Fruit fly (Drosophila melanogaster) whole organism, pupa: ENCODE results near the gene CG31659.

Experiments
- CG10348 ChIP-seq: fragments of 200-800 bp; sonication (Bioruptor generic); IDR thresholded peaks from 2 replicates; pipeline ENCODE4 v1.3.6; 2022; ENCODE audit warnings: missing biosample characterization, missing genetic modification characterization
- CG12605 ChIP-seq: fragments of 200-800 bp; sonication (Bioruptor generic); IDR thresholded peaks from 2 replicates; pipeline ENCODE4 v1.3.6; 2022; ENCODE audit warnings: missing biosample characterization, missing genetic modification characterization
- CG14655 ChIP-seq: fragments of 200-800 bp; sonication (Bioruptor generic); optimal IDR thresholded peaks from 3 replicates; lab custom pipeline; 2017; ENCODE audit warnings: mild to moderate bottlenecking, missing biosample characterization, missing genetic modification reagents, missing genetic modification characterization
- CG15710 ChIP-seq: fragments of 200-800 bp; sonication (Bioruptor generic); optimal IDR thresholded peaks from 2 replicates; lab custom pipeline; 2018; ENCODE audit warnings: missing biosample characterization, mild to moderate bottlenecking, missing genetic modification characterization, moderate library complexity
- CG17806 ChIP-seq: fragments of 200-800 bp; sonication (Bioruptor generic); optimal IDR thresholded peaks from 2 replicates; lab custom pipeline; 2018; ENCODE audit warnings: missing biosample characterization, mild to moderate bottlenecking, missing genetic modification characterization, moderate library complexity
- CG32121 ChIP-seq: fragments of 200-800 bp; sonication (Bioruptor generic); IDR thresholded peaks from 2 replicates; pipeline ENCODE4 v1.3.6; 2022; ENCODE audit warnings: missing biosample characterization, missing genetic modification characterization
- CG34367 ChIP-seq: fragments of 200-800 bp; sonication (Bioruptor generic); optimal IDR thresholded peaks from 2 replicates; lab custom pipeline; 2018; ENCODE audit warnings: missing biosample characterization, mild to moderate bottlenecking, missing genetic modification characterization
- CG4496 ChIP-seq: fragments of 200-800 bp; sonication (Bioruptor generic); IDR thresholded peaks from 3 replicates; pipeline ENCODE4 v1.3.6; 2022; ENCODE audit warnings: missing biosample characterization, missing genetic modification characterization
- CG8159 ChIP-seq: fragments of 200-800 bp; sonication (Bioruptor generic); optimal IDR thresholded peaks from 3 replicates; lab custom pipeline; 2018; ENCODE audit warnings: missing biosample characterization, mild to moderate bottlenecking, missing genetic modification characterization, moderate library complexity
- CG8301 ChIP-seq: fragments of 200-800 bp; sonication (Bioruptor generic); optimal IDR thresholded peaks from 2 replicates; lab custom pipeline; 2018; ENCODE audit warnings: missing biosample characterization, mild to moderate bottlenecking, missing genetic modification characterization
- CG9948 ChIP-seq: fragments of 200-800 bp; sonication (Bioruptor generic); optimal IDR thresholded peaks from 2 replicates; lab custom pipeline; 2018; ENCODE audit warnings: missing biosample characterization, mild to moderate bottlenecking, missing genetic modification characterization, moderate library complexity
- D1 ChIP-seq: fragments of 200-800 bp; sonication (Bioruptor generic); optimal IDR thresholded peaks from 2 replicates; lab custom pipeline; 2018; ENCODE audit warnings: missing biosample characterization, mild to moderate bottlenecking, missing genetic modification characterization, moderate library complexity
- Ets98B ChIP-seq: fragments of 200-800 bp; sonication (Bioruptor generic); IDR thresholded peaks from 2 replicates; pipeline ENCODE4 v1.3.6; 2022; ENCODE audit warnings: missing biosample characterization, missing genetic modification characterization
- Pif1A ChIP-seq: fragments of 200-800 bp; sonication (Bioruptor generic); optimal IDR thresholded peaks from 3 replicates; lab custom pipeline; 2016; ENCODE audit warnings: missing biosample characterization, missing genetic modification characterization
- Pif1B ChIP-seq: fragments of 200-800 bp; sonication (Bioruptor generic); optimal IDR thresholded peaks from 3 replicates; lab custom pipeline; 2016; ENCODE audit warnings: missing biosample characterization, missing genetic modification characterization
- Snoo ChIP-seq: fragments of 200-800 bp; sonication (Bioruptor generic); optimal IDR thresholded peaks from 3 replicates; lab custom pipeline; 2017; ENCODE audit warnings: missing biosample characterization, mild to moderate bottlenecking, missing genetic modification characterization, inconsistent platforms
- fd96Ca ChIP-seq: fragments of 200-800 bp; sonication (Bioruptor generic); IDR thresholded peaks from 3 replicates; pipeline ENCODE4 v1.3.6; 2022; ENCODE audit warnings: missing biosample characterization, missing genetic modification characterization
- gl ChIP-seq: fragments of 200-800 bp; sonication (Bioruptor generic); optimal IDR thresholded peaks from 2 replicates; lab custom pipeline; 2018; ENCODE audit warnings: missing biosample characterization, mild to moderate bottlenecking, missing genetic modification characterization
- rn ChIP-seq: fragments of 200-800 bp; sonication (Bioruptor generic); IDR thresholded peaks from 2 replicates; pipeline ENCODE4 v1.3.6; 2022; ENCODE audit warnings: missing biosample characterization, missing genetic modification characterization

Gene CG31659

dm6 chr2L:1312321-1312720, 47.3 kb downstream of the CG31659 start:
- TF ChIP-seq CG12605 (GFP tag; lab: Robert Waterston, UW) (no peak), Pif1A (GFP tag; lab: Kevin White, UChicago) (peak; percentile 27), CG10348 (GFP tag; lab: Robert Waterston, UW) (no peak), rn (no peak), CG9948 (tag; lab: Kevin White, UChicago) (peak; percentile 37), CG17806 (peak; percentile 34), CG34367 (tag; lab: Kevin White, UChicago) (peak; percentile 37), CG8301 (tag; lab: Kevin White, UChicago) (peak; percentile 34), CG4496 (GFP tag; lab: Robert Waterston, UW) (peak; percentile 60; the same call in 1 of the 3 replicates), CG14655 (GFP tag; lab: Kevin White, UChicago) (peak; percentile 29), Pif1B (GFP tag; lab: Kevin White, UChicago) (peak; percentile 3), CG15710 (tag; lab: Kevin White, UChicago) (peak; percentile 61), Ets98B (GFP tag; lab: Robert Waterston, UW) (peak; percentile 23; the same call in 1 of the 2 replicates), D1 (tag; lab: Kevin White, UChicago) (no peak), gl (no peak), fd96Ca (GFP tag; lab: Robert Waterston, UW) (no peak; the same call in 2 of the 3 replicates), Snoo (tag; lab: Kevin White, UChicago) (peak; percentile 32), CG32121 (GFP tag; lab: Robert Waterston, UW) (no peak), CG8159 (tag; lab: Kevin White, UChicago) (peak; percentile 62)
- TF ChIP-seq, all 21 proteins: peak for 12
